Worm (Caenorhabditis elegans) whole organism, young adult: ENCODE results near the gene ZK402.5.

Experiments
- C17E4.6 ChIP-seq: fragments of 200-800 bp; sonication (Bioruptor generic); IDR thresholded peaks from 2 replicates; pipeline ENCODE4 v1.3.6; 2022; ENCODE audit warnings: missing genetic modification reagents, missing genetic modification characterization, missing compliant biosample characterization
- F23B12.7 ChIP-seq: sonication (generic microtip); optimal IDR thresholded peaks from 2 replicates; lab custom pipeline; 2017; ENCODE audit warnings: missing genetic modification characterization, mild to moderate bottlenecking, missing compliant biosample characterization, antibody characterized with exemption, moderate library complexity; ENCODE audit not compliant: insufficient read depth
- F33H1.4 ChIP-seq: fragments of 200-800 bp; sonication (Bioruptor generic); IDR thresholded peaks from 2 replicates; pipeline ENCODE4 v1.3.6; 2022; ENCODE audit warnings: missing genetic modification reagents, missing genetic modification characterization, missing compliant biosample characterization
- K11D2.4 ChIP-seq: fragments of 200-800 bp; sonication (Bioruptor generic); IDR thresholded peaks from 2 replicates; pipeline ENCODE4 v1.3.6; 2022; ENCODE audit warnings: missing genetic modification reagents, missing genetic modification characterization, missing compliant biosample characterization
- K12H6.12 ChIP-seq: fragments of 200-800 bp; sonication (Bioruptor generic); optimal IDR thresholded peaks from 2 replicates; lab custom pipeline; 2018; ENCODE audit warnings: mild to moderate bottlenecking, missing genetic modification characterization, missing compliant biosample characterization
- Y56A3A.18 ChIP-seq: fragments of 200-800 bp; sonication (Bioruptor generic); IDR thresholded peaks from 2 replicates; pipeline ENCODE4 v1.3.6; 2022; ENCODE audit warnings: missing genetic modification reagents, missing genetic modification characterization, missing compliant biosample characterization
- ZK185.1 ChIP-seq: sonication (generic microtip); optimal IDR thresholded peaks from 2 replicates; lab custom pipeline; 2016; ENCODE audit warnings: mild to moderate bottlenecking, missing genetic modification characterization, missing compliant biosample characterization; ENCODE audit not compliant: poor library complexity, severe bottlenecking
- atf-7 ChIP-seq: sonication (generic microtip); optimal IDR thresholded peaks from 2 replicates; lab custom pipeline; 2017; ENCODE audit warnings: mild to moderate bottlenecking, missing genetic modification characterization, missing compliant biosample characterization
- bed-1 ChIP-seq: fragments of 200-800 bp; sonication (Bioruptor generic); IDR thresholded peaks from 2 replicates; pipeline ENCODE4 v1.3.6; 2022; ENCODE audit warnings: missing genetic modification reagents, missing genetic modification characterization, missing compliant biosample characterization
- cebp-1 ChIP-seq, 2 experiments: fragments of 200-800 bp in 1 of 2; sonication (Bioruptor generic) in 1 of 2; sonication (generic microtip) in 1 of 2; IDR thresholded peaks in 1 of 2; optimal IDR thresholded peaks in 1 of 2; 2 replicates each; pipeline versions ENCODE4 v1.3.6 to Lab custom; 2017 to 2022; ENCODE audit warnings: missing compliant biosample characterization in 2 of 2, missing genetic modification characterization in 2 of 2, mild to moderate bottlenecking in 1 of 2, missing genetic modification reagents in 1 of 2, moderate library complexity in 1 of 2
- ceh-58 ChIP-seq: fragments of 200-800 bp; sonication (Bioruptor generic); IDR thresholded peaks from 2 replicates; pipeline ENCODE4 v1.3.6; 2022; ENCODE audit warnings: missing genetic modification characterization, missing compliant biosample characterization
- ceh-91 ChIP-seq: fragments of 200-800 bp; sonication (Bioruptor generic); IDR thresholded peaks from 2 replicates; pipeline ENCODE4 v1.3.6; 2022; ENCODE audit warnings: missing genetic modification reagents, missing genetic modification characterization, missing compliant biosample characterization
- dox-1 ChIP-seq: fragments of 200-800 bp; sonication (Bioruptor generic); IDR thresholded peaks from 2 replicates; pipeline ENCODE4 v1.3.6; 2022; ENCODE audit warnings: missing genetic modification reagents, missing genetic modification characterization, missing compliant biosample characterization
- dpff-1 ChIP-seq: sonication (generic microtip); optimal IDR thresholded peaks from 2 replicates; lab custom pipeline; 2017; ENCODE audit warnings: mild to moderate bottlenecking, missing genetic modification characterization, missing compliant biosample characterization
- efl-1 ChIP-seq: fragments of 150-350 bp; optimal IDR thresholded peaks from 2 replicates; lab custom pipeline; 2014; ENCODE audit warnings: missing biosample characterization, missing genetic modification reagents, missing genetic modification characterization
- egl-44 ChIP-seq: fragments of 200-800 bp; sonication (Bioruptor generic); IDR thresholded peaks from 2 replicates; pipeline ENCODE4 v1.3.6; 2022; ENCODE audit warnings: missing genetic modification reagents, missing genetic modification characterization, missing compliant biosample characterization
- ets-4 ChIP-seq: fragments of 200-800 bp; sonication (Bioruptor generic); optimal IDR thresholded peaks from 2 replicates; lab custom pipeline; 2018; ENCODE audit warnings: mild to moderate bottlenecking, missing genetic modification characterization, missing compliant biosample characterization
- gei-17 ChIP-seq: fragments of 200-800 bp; sonication (Bioruptor generic); optimal IDR thresholded peaks from 2 replicates; lab custom pipeline; 2018; ENCODE audit warnings: mild to moderate bottlenecking, missing genetic modification characterization, missing compliant biosample characterization
- hmg-1.2 ChIP-seq: fragments of 200-800 bp; sonication (Bioruptor generic); IDR thresholded peaks from 2 replicates; pipeline ENCODE4 v1.3.6; 2022; ENCODE audit warnings: missing genetic modification reagents, missing genetic modification characterization, missing compliant biosample characterization
- hmg-20 ChIP-seq: fragments of 200-800 bp; sonication (Bioruptor generic); IDR thresholded peaks from 2 replicates; pipeline ENCODE4 v1.3.6; 2022; ENCODE audit warnings: missing genetic modification reagents, missing genetic modification characterization, missing compliant biosample characterization
- hrde-1 ChIP-seq: sonication (generic microtip); optimal IDR thresholded peaks from 2 replicates; lab custom pipeline; 2016; ENCODE audit warnings: missing genetic modification characterization, mild to moderate bottlenecking, missing compliant biosample characterization, moderate library complexity, missing genotype, missing genetic modification reagents, borderline replicate concordance
- hsf-1 ChIP-seq: fragments of 200-800 bp; sonication (Bioruptor generic); IDR thresholded peaks from 2 replicates; pipeline ENCODE4 v1.3.6; 2022; ENCODE audit warnings: missing genetic modification reagents, missing genetic modification characterization, missing compliant biosample characterization
- lin-26 ChIP-seq: fragments of 200-800 bp; sonication (Bioruptor generic); IDR thresholded peaks from 2 replicates; pipeline ENCODE4 v1.3.6; 2022; ENCODE audit warnings: missing genetic modification reagents, missing genetic modification characterization, missing compliant biosample characterization
- lin-40 ChIP-seq: sonication (generic microtip); optimal IDR thresholded peaks from 2 replicates; lab custom pipeline; 2016; ENCODE audit warnings: missing genetic modification characterization, mild to moderate bottlenecking, missing compliant biosample characterization, missing genotype, missing genetic modification reagents
- lin-54 ChIP-seq: fragments of 200-800 bp; sonication (Bioruptor generic); optimal IDR thresholded peaks from 2 replicates; lab custom pipeline; 2018; ENCODE audit warnings: mild to moderate bottlenecking, missing genetic modification characterization, missing compliant biosample characterization
- mcd-1 ChIP-seq: fragments of 200-800 bp; sonication (Bioruptor generic); IDR thresholded peaks from 2 replicates; pipeline ENCODE4 v1.3.6; 2022; ENCODE audit warnings: missing genetic modification reagents, missing genetic modification characterization, missing compliant biosample characterization
- nfya-1 ChIP-seq: sonication (generic microtip); optimal IDR thresholded peaks from 2 replicates; lab custom pipeline; 2017; ENCODE audit warnings: antibody characterized with exemption, missing compliant biosample characterization, missing genetic modification characterization, borderline replicate concordance; ENCODE audit not compliant: insufficient read depth
- nfyb-1 ChIP-seq: fragments of 200-800 bp; sonication (Bioruptor generic); IDR thresholded peaks from 2 replicates; pipeline ENCODE4 v1.3.6; 2022; ENCODE audit warnings: missing genetic modification reagents, missing genetic modification characterization, missing compliant biosample characterization
- nhr-120 ChIP-seq: fragments of 200-800 bp; sonication (Bioruptor generic); IDR thresholded peaks from 2 replicates; pipeline ENCODE4 v1.3.6; 2022; ENCODE audit warnings: missing genetic modification characterization, missing compliant biosample characterization
- nhr-27 ChIP-seq: fragments of 200-800 bp; sonication (Bioruptor generic); optimal IDR thresholded peaks from 2 replicates; lab custom pipeline; 2018; ENCODE audit warnings: mild to moderate bottlenecking, missing genetic modification characterization, moderate library complexity, missing compliant biosample characterization
- nhr-80 ChIP-seq: sonication (generic microtip); optimal IDR thresholded peaks from 2 replicates; lab custom pipeline; 2016; ENCODE audit warnings: missing genetic modification characterization, missing compliant biosample characterization
- pha-4 ChIP-seq: fragments of 150-350 bp; sonication (generic microtip); optimal IDR thresholded peaks from 2 replicates; lab custom pipeline; 2014; ENCODE audit warnings: missing biosample characterization, missing genetic modification reagents, missing genetic modification characterization
- rcor-1 ChIP-seq: fragments of 200-800 bp; sonication (Bioruptor generic); IDR thresholded peaks from 2 replicates; pipeline ENCODE4 v1.3.6; 2022; ENCODE audit warnings: missing genetic modification reagents, missing genetic modification characterization, missing compliant biosample characterization
- rpc-1 ChIP-seq, 2 experiments: fragments of 150-350 bp in 1 of 2; sonication (generic microtip) in 1 of 2; optimal IDR thresholded peaks; 2 replicates each; lab custom pipeline; 2014 to 2018; ENCODE audit warnings: missing biosample characterization in 1 of 2, missing genetic modification characterization in 1 of 2, missing genetic modification reagents in 1 of 2, missing genotype in 1 of 2
- ztf-3 ChIP-seq: fragments of 200-800 bp; sonication (Bioruptor generic); optimal IDR thresholded peaks from 2 replicates; lab custom pipeline; 2018; ENCODE audit warnings: mild to moderate bottlenecking, missing genetic modification characterization, missing compliant biosample characterization

Gene ZK402.5

DNA sequence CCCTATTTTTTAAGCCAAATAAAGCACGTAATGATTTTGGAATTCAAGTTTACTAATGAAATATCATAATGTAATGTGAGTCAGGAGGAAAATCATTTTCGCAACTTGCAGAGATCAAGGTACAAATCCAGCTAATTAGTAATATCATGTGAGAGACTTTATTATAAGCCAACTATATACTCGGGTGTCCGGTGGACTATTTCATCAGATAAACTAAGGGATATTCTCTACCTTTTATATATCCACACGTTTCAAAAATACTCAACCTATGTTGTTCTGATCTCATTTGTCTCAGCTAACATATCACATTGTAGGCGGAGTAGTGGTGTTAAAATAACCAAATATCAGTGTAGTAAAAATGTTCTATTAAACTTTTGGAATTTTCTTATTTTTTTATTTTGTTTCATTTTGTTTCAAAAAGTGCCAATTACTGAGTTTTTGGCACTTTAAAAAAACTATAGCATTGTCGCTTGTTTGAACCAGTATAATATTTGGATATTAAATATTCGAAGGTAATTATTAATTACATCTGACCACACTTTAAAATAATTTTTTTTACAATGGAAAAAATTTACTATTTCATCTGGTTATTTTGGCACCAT, 11.7 kb downstream of the ZK402.5 start (continued):
- TF ChIP-seq efl-1 (GFP tag; lab: Kevin White, UChicago): no peak

DNA sequence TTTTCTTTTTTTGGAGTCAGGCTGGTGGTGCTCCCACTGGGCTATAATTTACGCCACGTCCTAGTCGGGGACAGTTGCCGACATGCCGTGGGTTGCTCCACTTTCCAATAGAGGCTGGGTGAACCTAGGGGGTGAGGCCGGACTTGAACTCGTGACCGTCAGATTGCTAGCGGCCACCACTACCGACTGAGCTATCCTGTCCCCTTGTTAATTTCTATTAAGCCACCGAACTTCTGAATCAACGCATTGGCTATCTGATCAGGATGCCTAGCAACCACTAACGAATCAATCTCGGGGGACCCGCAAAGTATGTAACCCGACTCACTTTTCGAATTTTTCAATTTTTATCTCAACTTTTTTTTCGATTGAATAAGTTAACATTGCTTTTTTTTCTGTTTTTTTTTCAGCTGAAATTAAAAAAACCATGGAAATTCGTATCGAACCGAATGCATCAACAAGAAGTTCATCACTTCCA, 14.2 kb downstream of the ZK402.5 start, which contains the start of gene F56C3.1:
TSS of gene F56C3.1 (plus strand) at position 425 of the 475 bp plus-strand sequence.
- TF ChIP-seq nhr-120 (GFP tag; lab: Robert Waterston, UW) (no peak), lin-26 (GFP tag; lab: Robert Waterston, UW) (0 out of 2 replicates have a peak, but pooled peaks have one; percentile 39), bed-1 (GFP tag; lab: Robert Waterston, UW) (no peak), lin-40 (tag; lab: Kevin White, UChicago) (no peak), F23B12.7 (tag; lab: Kevin White, UChicago) (no peak), nfyb-1 (GFP tag; lab: Robert Waterston, UW) (peak; percentile 58; the same call in 1 of the 2 replicates), ceh-58 (GFP tag; lab: Robert Waterston, UW) (no peak), pha-4 (tag; lab: Kevin White, UChicago) (no peak), Y56A3A.18 (GFP tag; lab: Robert Waterston, UW) (0 out of 2 replicates have a peak, but pooled peaks have one; percentile 43), hsf-1 (GFP tag; lab: Robert Waterston, UW) (no peak), rpc-1 (optimal IDR thresholded peaks at IDR 0.05; lab: Kevin White, UChicago) (no peak), rpc-1 (tag; optimal IDR thresholded peaks at IDR 0.05; lab: Kevin White, UChicago) (peak; percentile 36), gei-17 (GFP tag; lab: Kevin White, UChicago) (peak; percentile 38), atf-7 (no peak), ztf-3 (GFP tag; lab: Kevin White, UChicago) (no peak), mcd-1 (peak; percentile 49), K11D2.4 (GFP tag; lab: Robert Waterston, UW) (peak; percentile 59; the same call in 1 of the 2 replicates), rcor-1 (GFP tag; lab: Robert Waterston, UW) (no peak), nfya-1 (no peak), ZK185.1 (tag; lab: Kevin White, UChicago) (no peak), hmg-1.2 (GFP tag; lab: Robert Waterston, UW) (0 out of 2 replicates have a peak, but pooled peaks have one; percentile 20), F33H1.4 (GFP tag; lab: Robert Waterston, UW) (no peak), cebp-1 (GFP tag; IDR thresholded peaks at IDR 0.05; lab: Robert Waterston, UW) (no peak), cebp-1 (tag; optimal IDR thresholded peaks at IDR 0.05; lab: Kevin White, UChicago) (peak; percentile 21), dox-1 (GFP tag; lab: Robert Waterston, UW) (peak; percentile 71)

DNA sequence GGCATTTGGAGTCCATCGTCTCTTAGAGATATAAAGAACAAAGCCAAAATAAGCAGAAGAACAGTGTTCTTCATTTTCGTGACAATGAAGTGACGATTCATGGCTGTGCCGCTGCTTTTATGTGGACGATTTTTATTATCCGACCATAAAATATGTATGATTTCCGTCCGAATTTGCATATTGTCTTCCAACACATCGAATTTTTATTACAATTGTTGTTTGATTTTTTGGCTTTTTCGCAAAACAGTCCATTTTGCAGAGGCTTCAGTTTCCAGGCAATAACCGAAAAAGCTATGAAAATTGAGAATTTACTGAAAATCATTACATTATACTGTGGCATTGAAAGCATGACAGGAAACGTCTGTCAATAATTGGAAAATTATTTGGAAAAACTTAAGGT, 16.6 kb downstream of the ZK402.5 start, which contains the start of gene F56C3.8:
TSS of gene F56C3.8 (minus strand) at position 101 of the 400 bp plus-strand sequence.
- no peak for TF ChIP-seq nhr-27 (tag; lab: Kevin White, UChicago)
- no peak for TF ChIP-seq hrde-1 (tag; lab: Kevin White, UChicago)
- TF ChIP-seq K12H6.12 (tag; lab: Kevin White, UChicago): no peak
- no peak for TF ChIP-seq C17E4.6 (GFP tag; lab: Robert Waterston, UW)
- TF ChIP-seq egl-44 (GFP tag; lab: Robert Waterston, UW): no peak
- TF ChIP-seq dpff-1: no peak
- TF ChIP-seq lin-54: no peak
- no peak for TF ChIP-seq ceh-91 (GFP tag; lab: Robert Waterston, UW)
- TF ChIP-seq rpc-1 (optimal IDR thresholded peaks at IDR 0.05; lab: Kevin White, UChicago): no peak
- TF ChIP-seq rpc-1 (tag; optimal IDR thresholded peaks at IDR 0.05; lab: Kevin White, UChicago): no peak
- no peak for TF ChIP-seq ets-4 (GFP tag; lab: Kevin White, UChicago)
- TF ChIP-seq hmg-20 (GFP tag; lab: Robert Waterston, UW): no peak
- no peak for TF ChIP-seq efl-1 (GFP tag; lab: Kevin White, UChicago)
- TF ChIP-seq nfyb-1 (GFP tag; lab: Robert Waterston, UW): no peak
- no peak for TF ChIP-seq Y56A3A.18 (GFP tag; lab: Robert Waterston, UW)
- TF ChIP-seq nhr-80 (tag; lab: Kevin White, UChicago): no peak
